Worm (Caenorhabditis elegans) whole organism, L4/young adult: ENCODE results near the gene rnh-1.1.
A peak's percentile ranks its signal among the peaks of the same experiment; 100 is the strongest.

Experiments
- W03F9.2 ChIP-seq: fragments of 150-350 bp; optimal IDR thresholded peaks from 2 replicates; lab custom pipeline; 2014; ENCODE audit warnings: missing biosample characterization, missing genetic modification characterization
- dao-5 ChIP-seq: sonication (generic microtip); optimal IDR thresholded peaks from 2 replicates; lab custom pipeline; 2016; ENCODE audit warnings: missing genotype, missing genetic modification characterization, moderate library complexity, missing compliant biosample characterization
- him-1 ChIP-seq: sonication (generic microtip); optimal IDR thresholded peaks from 2 replicates; lab custom pipeline; 2016; ENCODE audit warnings: missing genotype, missing genetic modification reagents, missing genetic modification characterization, missing compliant biosample characterization

rnh-1.1 gene

DNA sequence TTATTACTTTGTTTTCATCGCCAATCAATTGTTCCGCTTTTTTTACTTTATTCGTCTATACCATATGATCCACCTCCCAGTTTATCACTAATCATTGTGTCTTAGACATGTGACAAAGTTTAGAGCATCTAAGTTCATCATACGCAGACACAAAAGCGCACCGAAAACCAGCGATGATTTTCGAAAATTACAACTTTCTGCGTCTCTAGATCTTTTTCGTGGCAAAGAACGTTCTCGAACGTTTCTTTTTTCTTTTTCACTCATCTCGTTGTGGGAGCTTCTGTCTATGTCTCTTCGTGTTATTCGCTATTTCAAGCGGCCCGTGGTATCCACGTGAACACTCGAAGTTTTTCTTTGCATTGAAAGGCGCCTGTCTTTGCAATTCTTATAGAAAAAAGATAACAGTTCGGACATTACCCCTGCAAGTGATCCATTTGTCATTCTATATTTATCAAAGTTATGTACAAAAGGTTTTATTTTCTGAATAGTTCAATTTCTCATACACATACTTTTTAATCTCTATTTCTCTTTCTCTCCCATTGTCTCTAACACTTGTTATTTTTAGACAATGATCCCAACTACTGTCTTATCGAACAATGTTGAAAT lies 3.6 kb downstream of the rnh-1.1 start, which contains the start of gene ZK1290.5:
Gene ZK1290.5 (plus strand): TSS at position 566 of the 606 bp plus-strand sequence.
- TF ChIP-seq him-1 (tag; lab: Kevin White, UChicago) (no peak), W03F9.2 (tag; lab: Kevin White, UChicago) (peak; percentile 88)

- TF ChIP-seq him-1 (tag; lab: Kevin White, UChicago), result no peak
Observed at ce11 chrII:7530944-7531343, 5.4 kb downstream of the rnh-1.1 start, which contains the start of gene wrt-1. Gene wrt-1, plus strand, starts transcription at chrII:7530996.

DNA sequence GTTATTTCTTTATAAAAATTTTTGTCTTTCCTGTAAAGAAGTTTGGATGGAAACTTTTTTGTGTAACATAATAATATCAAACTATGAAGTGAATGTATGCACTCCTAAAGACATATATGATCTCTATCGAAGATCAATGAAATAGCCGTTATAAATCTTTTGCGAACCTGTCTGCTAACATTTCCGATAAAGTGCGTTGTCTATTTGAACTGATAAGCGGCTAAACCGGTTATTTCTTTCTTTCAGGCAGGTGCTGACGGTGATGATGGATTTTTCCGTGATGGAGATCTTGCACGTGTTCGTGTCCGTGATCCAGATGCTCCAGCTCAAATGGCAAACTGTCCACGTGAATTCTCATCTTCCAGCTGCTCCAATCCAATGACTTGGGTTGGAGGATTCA lies 5.9 kb downstream of the rnh-1.1 start:
- TF ChIP-seq W03F9.2 (tag; lab: Kevin White, UChicago) (no peak), him-1 (tag; lab: Kevin White, UChicago) (no peak), dao-5 (tag; lab: Kevin White, UChicago) (no peak)

ce11 chrII:7534369-7534768 lies 8.8 kb downstream of the rnh-1.1 start, which contains the start of gene wrt-10:
Gene wrt-10, minus strand, starts transcription at chrII:7534563.
- TF ChIP-seq him-1 (tag; lab: Kevin White, UChicago) (no peak), W03F9.2 (tag; lab: Kevin White, UChicago) (no peak), dao-5 (tag; lab: Kevin White, UChicago) (no peak)

DNA sequence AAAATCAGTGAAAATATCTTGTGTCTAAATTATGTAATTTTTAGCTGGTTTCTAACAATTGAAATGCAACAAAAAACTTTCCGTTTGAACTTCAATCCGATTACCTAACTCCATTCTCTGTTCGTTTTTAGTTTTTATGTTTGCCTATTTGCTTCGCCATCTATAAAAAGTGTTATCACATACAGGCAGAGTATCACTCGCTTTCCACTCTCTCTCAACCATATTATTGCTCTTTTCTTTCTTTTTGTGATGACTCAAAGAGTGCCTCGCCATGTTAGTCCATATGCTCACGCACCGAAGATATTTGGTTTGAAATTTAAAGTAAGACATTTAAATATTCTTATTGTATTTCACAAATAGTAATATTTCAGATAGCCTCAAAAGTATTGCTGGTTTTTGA lies 9.4 kb downstream of the rnh-1.1 start, which contains the start of gene ZK1290.13:
Gene ZK1290.13 (plus strand): TSS at position 73 of the 400 bp plus-strand sequence.
- TF ChIP-seq W03F9.2 (tag; lab: Kevin White, UChicago) (no peak), him-1 (tag; lab: Kevin White, UChicago) (no peak), dao-5 (tag; lab: Kevin White, UChicago) (no peak)

- TF ChIP-seq dao-5 (tag; lab: Kevin White, UChicago) (no peak), W03F9.2 (tag; lab: Kevin White, UChicago) (no peak), him-1 (tag; lab: Kevin White, UChicago) (no peak)
Observed at ce11 chrII:7537603-7538230, 12.2 kb downstream of the rnh-1.1 start, which contains the start of gene nfi-1. Gene nfi-1, plus strand, starts transcription at chrII:7538180.

DNA sequence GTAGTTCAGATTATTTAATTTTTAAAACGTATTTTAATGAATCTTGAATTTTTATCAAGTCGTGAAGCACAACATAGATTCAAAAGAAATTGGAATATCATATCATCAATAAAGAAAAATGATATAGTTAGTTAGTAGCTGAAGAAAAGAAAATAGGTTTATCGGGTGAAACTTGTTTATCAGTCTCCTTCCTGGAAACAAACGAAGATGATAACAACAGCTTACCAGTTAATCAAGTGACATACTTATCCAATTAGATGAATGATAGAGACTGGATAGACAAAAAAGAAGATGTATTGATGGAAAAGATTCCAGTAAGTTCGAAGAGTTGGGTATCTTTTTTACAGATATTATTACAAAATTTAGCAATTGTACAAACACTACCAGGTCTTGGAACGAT lies 17.4 kb downstream of the rnh-1.1 start:
- TF ChIP-seq dao-5 (tag; lab: Kevin White, UChicago) (no peak), W03F9.2 (tag; lab: Kevin White, UChicago) (no peak), him-1 (tag; lab: Kevin White, UChicago) (no peak)

- TF ChIP-seq W03F9.2 (tag; lab: Kevin White, UChicago) (no peak), dao-5 (tag; lab: Kevin White, UChicago) (no peak), him-1 (tag; lab: Kevin White, UChicago) (no peak)
Observed at ce11 chrII:7543808-7544207, 18.3 kb downstream of the rnh-1.1 start, which contains the start of gene rol-8. Gene rol-8, plus strand, starts transcription at chrII:7544108.

DNA sequence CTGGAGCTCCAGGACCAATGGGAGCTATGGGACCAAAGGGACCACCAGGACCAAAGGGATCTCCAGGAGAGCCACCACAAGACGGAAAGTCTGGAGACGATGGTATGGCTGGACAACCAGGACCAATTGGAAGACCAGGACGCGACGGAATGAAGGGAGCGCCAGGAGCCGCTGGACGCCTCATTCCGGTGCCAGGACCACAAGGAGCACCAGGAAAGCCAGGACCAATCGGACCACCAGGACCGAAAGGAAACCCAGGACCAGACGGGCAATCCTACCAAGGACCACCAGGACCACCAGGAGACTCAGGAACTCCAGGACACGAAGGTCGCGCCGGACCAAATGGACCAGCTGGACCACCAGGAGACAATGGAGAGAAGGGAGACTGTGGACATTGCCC lies 19.2 kb downstream of the rnh-1.1 start:
- TF ChIP-seq W03F9.2 (tag; lab: Kevin White, UChicago) (no peak), dao-5 (tag; lab: Kevin White, UChicago) (no peak), him-1 (tag; lab: Kevin White, UChicago) (no peak)

ce11 chrII:7545364-7545763 lies 19.8 kb downstream of the rnh-1.1 start:
- TF ChIP-seq dao-5 (tag; lab: Kevin White, UChicago) (no peak), him-1 (tag; lab: Kevin White, UChicago) (no peak), W03F9.2 (tag; lab: Kevin White, UChicago) (no peak)

DNA sequence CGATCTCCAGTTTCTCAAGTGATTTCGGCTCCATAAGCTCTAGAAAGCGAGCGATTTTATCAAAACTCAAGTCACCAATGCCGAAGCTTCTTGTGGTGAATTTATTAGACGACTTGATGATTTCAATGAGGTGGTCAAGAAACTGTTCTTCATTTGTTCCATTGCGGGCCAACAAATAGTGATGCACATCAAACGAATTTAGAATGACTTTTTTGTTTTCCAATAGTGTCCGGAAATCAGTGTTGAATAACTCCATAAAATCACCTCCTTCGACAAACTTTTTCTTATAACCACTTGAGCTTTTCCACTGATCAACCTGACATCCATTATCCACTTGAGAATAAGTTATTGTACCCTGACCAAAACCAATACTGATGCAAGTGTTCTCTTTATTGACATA lies 21.7 kb downstream of the rnh-1.1 start:
- TF ChIP-seq him-1 (tag; lab: Kevin White, UChicago) (no peak), W03F9.2 (tag; lab: Kevin White, UChicago) (no peak), dao-5 (tag; lab: Kevin White, UChicago) (no peak)

- TF ChIP-seq him-1 (tag; lab: Kevin White, UChicago) (no peak), W03F9.2 (tag; lab: Kevin White, UChicago) (no peak), dao-5 (tag; lab: Kevin White, UChicago) (no peak)
Observed at ce11 chrII:7548044-7548443, 22.5 kb downstream of the rnh-1.1 start, which contains the start of gene fbxa-224. Gene fbxa-224, minus strand, starts transcription at chrII:7548144.

DNA sequence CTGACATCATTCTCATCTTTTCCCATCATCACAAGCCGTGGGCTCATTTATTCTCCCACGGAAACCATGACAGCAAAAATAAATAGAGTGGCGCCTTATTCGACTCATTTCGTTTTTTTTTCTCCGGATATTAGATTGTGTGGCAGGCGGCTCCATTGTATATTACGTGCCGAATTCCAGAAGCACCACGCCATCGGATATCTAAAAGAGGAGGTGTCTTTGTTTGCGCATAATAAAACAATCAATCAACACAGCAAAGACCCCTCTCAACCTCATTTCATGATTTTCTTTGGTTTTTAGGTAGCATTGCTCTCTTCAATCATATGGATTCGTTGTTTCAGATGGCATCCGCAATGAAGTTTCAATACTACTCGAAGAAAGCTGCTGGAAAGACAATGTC lies 23.5 kb downstream of the rnh-1.1 start, which contains the start of gene tph-1:
Gene tph-1 (plus strand): TSS at position 301 of the 400 bp plus-strand sequence.
- no peak for TF ChIP-seq him-1 (tag; lab: Kevin White, UChicago)
- TF ChIP-seq dao-5 (tag; lab: Kevin White, UChicago), result no peak

DNA sequence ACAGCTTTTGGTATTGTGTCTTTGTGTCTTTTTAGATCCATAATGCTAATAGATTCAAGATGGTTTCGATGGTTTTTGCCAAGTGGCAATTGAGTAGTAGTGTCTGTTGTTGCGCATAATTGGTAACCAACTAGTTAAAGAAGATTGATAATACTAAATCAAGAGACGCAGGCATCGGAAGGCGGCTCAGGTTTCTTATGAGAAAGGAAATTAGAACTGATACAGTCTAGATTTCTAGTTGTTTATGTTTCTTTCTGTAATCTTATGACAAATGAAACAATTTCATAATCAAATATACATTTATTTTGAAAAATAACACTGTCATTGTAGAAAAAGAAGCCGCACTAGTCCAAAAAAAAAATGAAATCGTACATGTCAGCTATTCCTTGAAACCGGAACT lies 28.3 kb downstream of the rnh-1.1 start, which contains the start of gene ZK1290.10:
Gene ZK1290.10 (minus strand): TSS at position 101 of the 400 bp plus-strand sequence.
- TF ChIP-seq him-1 (tag; lab: Kevin White, UChicago) (no peak), W03F9.2 (tag; lab: Kevin White, UChicago) (no peak), dao-5 (tag; lab: Kevin White, UChicago) (no peak)
